Worm (Caenorhabditis elegans) whole organism, L3 larva: ENCODE data around the gene gadr-4.
A peak's percentile ranks its signal among the peaks of the same experiment; 100 is the strongest.

Source experiments
- R02D3.7 ChIP-seq: fragments of 150-350 bp; optimal IDR thresholded peaks from 2 replicates; lab custom pipeline; 2014; ENCODE audit warnings: missing biosample characterization, missing genetic modification characterization
- aly-2 ChIP-seq: fragments of 150-350 bp; optimal IDR thresholded peaks from 2 replicates; lab custom pipeline; 2014; ENCODE audit warnings: missing biosample characterization, missing genetic modification characterization
- ceh-16 ChIP-seq: sonication (generic microtip); optimal IDR thresholded peaks from 2 replicates; lab custom pipeline; 2017; ENCODE audit warnings: missing biosample characterization, missing genetic modification characterization
- ceh-28 ChIP-seq: fragments of 150-350 bp; optimal IDR thresholded peaks from 2 replicates; lab custom pipeline; 2014; ENCODE audit warnings: missing biosample characterization, missing genetic modification reagents, missing genetic modification characterization
- ceh-82 ChIP-seq: fragments of 150-350 bp; optimal IDR thresholded peaks from 2 replicates; lab custom pipeline; 2014; ENCODE audit warnings: missing biosample characterization, missing genetic modification characterization
- ceh-9 ChIP-seq: sonication (generic microtip); optimal IDR thresholded peaks from 2 replicates; lab custom pipeline; 2018; ENCODE audit warnings: missing biosample characterization, missing genetic modification characterization
- egl-27 ChIP-seq: sonication (generic microtip); optimal IDR thresholded peaks from 4 replicates; lab custom pipeline; 2017; ENCODE audit warnings: missing biosample characterization, missing genetic modification reagents, missing genetic modification characterization
- egl-5 ChIP-seq: fragments of 150-350 bp; optimal IDR thresholded peaks from 2 replicates; lab custom pipeline; 2017; ENCODE audit warnings: missing biosample characterization, missing genetic modification reagents, missing genetic modification characterization, inconsistent platforms
- elt-1 ChIP-seq: fragments of 150-350 bp; optimal IDR thresholded peaks from 2 replicates; lab custom pipeline; 2014; ENCODE audit warnings: missing biosample characterization, missing genetic modification characterization
- elt-2 ChIP-seq: sonication (generic microtip); optimal IDR thresholded peaks from 2 replicates; lab custom pipeline; 2016; ENCODE audit warnings: missing genetic modification reagents, mild to moderate bottlenecking, missing genetic modification characterization, missing compliant biosample characterization
- eor-1 ChIP-seq, 2 experiments: fragments of 150-350 bp; optimal IDR thresholded peaks; 2 replicates each; lab custom pipeline; 2014 to 2018; ENCODE audit warnings: missing biosample characterization in 2 of 2, missing genetic modification characterization in 2 of 2
- fkh-10 ChIP-seq: sonication (generic microtip); optimal IDR thresholded peaks from 2 replicates; lab custom pipeline; 2017; ENCODE audit warnings: missing biosample characterization, missing genetic modification reagents, missing genetic modification characterization
- fkh-2 ChIP-seq: fragments of 150-350 bp; optimal IDR thresholded peaks from 2 replicates; lab custom pipeline; 2014; ENCODE audit warnings: missing biosample characterization, missing genetic modification reagents, missing genetic modification characterization
- fos-1 ChIP-seq: fragments of 150-350 bp; optimal IDR thresholded peaks from 2 replicates; lab custom pipeline; 2014; ENCODE audit warnings: missing biosample characterization, missing genetic modification characterization
- hmg-11 ChIP-seq: sonication (generic microtip); optimal IDR thresholded peaks from 2 replicates; lab custom pipeline; 2016; ENCODE audit warnings: missing genetic modification characterization, missing compliant biosample characterization
- jun-1 ChIP-seq: fragments of 150-350 bp; optimal IDR thresholded peaks from 2 replicates; lab custom pipeline; 2014; ENCODE audit warnings: missing biosample characterization, missing genetic modification reagents, missing genetic modification characterization
- lin-15B ChIP-seq: fragments of 150-350 bp; optimal IDR thresholded peaks from 2 replicates; lab custom pipeline; 2014; ENCODE audit warnings: missing biosample characterization, missing genetic modification characterization
- lin-39 ChIP-seq: fragments of 150-350 bp; optimal IDR thresholded peaks from 2 replicates; lab custom pipeline; 2018; ENCODE audit warnings: missing biosample characterization, missing genetic modification reagents, missing genetic modification characterization
- lsy-12 ChIP-seq: sonication (generic microtip); optimal IDR thresholded peaks from 2 replicates; lab custom pipeline; 2016; ENCODE audit warnings: mild to moderate bottlenecking, missing genetic modification characterization, missing compliant biosample characterization
- mdl-1 ChIP-seq: fragments of 150-350 bp; optimal IDR thresholded peaks from 2 replicates; lab custom pipeline; 2014; ENCODE audit warnings: missing biosample characterization, missing genetic modification characterization
- mml-1 ChIP-seq: fragments of 150-350 bp; sonication (generic microtip); optimal IDR thresholded peaks from 3 replicates; lab custom pipeline; 2014; ENCODE audit warnings: missing biosample characterization, missing genetic modification characterization
- nfya-1 ChIP-seq: sonication (generic microtip); optimal IDR thresholded peaks from 2 replicates; lab custom pipeline; 2017; ENCODE audit warnings: missing genetic modification characterization, mild to moderate bottlenecking, missing compliant biosample characterization, antibody characterized with exemption, moderate library complexity; ENCODE audit not compliant: insufficient read depth
- nhr-12 ChIP-seq: fragments of 150-350 bp; optimal IDR thresholded peaks from 2 replicates; lab custom pipeline; 2014; ENCODE audit warnings: missing biosample characterization, missing genetic modification characterization
- nhr-23 ChIP-seq: fragments of 150-350 bp; optimal IDR thresholded peaks from 2 replicates; lab custom pipeline; 2014; ENCODE audit warnings: missing biosample characterization, missing genetic modification reagents, missing genetic modification characterization
- nhr-28 ChIP-seq: fragments of 150-350 bp; optimal IDR thresholded peaks from 2 replicates; lab custom pipeline; 2014; ENCODE audit warnings: missing biosample characterization, missing genetic modification characterization
- nhr-43 ChIP-seq: sonication (generic microtip); optimal IDR thresholded peaks from 2 replicates; lab custom pipeline; 2016; ENCODE audit warnings: mild to moderate bottlenecking, missing genetic modification characterization, missing compliant biosample characterization; ENCODE audit not compliant: poor library complexity, severe bottlenecking
- nhr-67 ChIP-seq: fragments of 150-350 bp; optimal IDR thresholded peaks from 2 replicates; lab custom pipeline; 2014; ENCODE audit warnings: missing biosample characterization, missing genetic modification characterization
- nhr-76 ChIP-seq: fragments of 150-350 bp; sonication (generic microtip); optimal IDR thresholded peaks from 5 replicates; lab custom pipeline; 2014; ENCODE audit warnings: missing biosample characterization, missing genetic modification characterization
- pqm-1 ChIP-seq: fragments of 150-350 bp; optimal IDR thresholded peaks from 2 replicates; lab custom pipeline; 2017; ENCODE audit warnings: missing biosample characterization, missing genetic modification characterization, inconsistent platforms
- sea-2 ChIP-seq: fragments of 150-350 bp; sonication (generic microtip); optimal IDR thresholded peaks from 4 replicates; lab custom pipeline; 2014; ENCODE audit warnings: missing biosample characterization, missing genetic modification reagents, missing genetic modification characterization
- skn-1 ChIP-seq: fragments of 150-350 bp; optimal IDR thresholded peaks from 2 replicates; lab custom pipeline; 2014; ENCODE audit warnings: missing biosample characterization, missing genetic modification characterization
- snpc-4 ChIP-seq: fragments of 150-350 bp; optimal IDR thresholded peaks from 2 replicates; lab custom pipeline; 2014; ENCODE audit warnings: missing biosample characterization, missing genetic modification characterization
- tbx-2 ChIP-seq: sonication (generic microtip); optimal IDR thresholded peaks from 2 replicates; lab custom pipeline; 2016; ENCODE audit warnings: mild to moderate bottlenecking, missing genetic modification characterization, missing compliant biosample characterization
- unc-39 ChIP-seq: sonication (generic microtip); optimal IDR thresholded peaks from 4 replicates; lab custom pipeline; 2017; ENCODE audit warnings: missing biosample characterization, missing genetic modification characterization
- zag-1 ChIP-seq: fragments of 150-350 bp; optimal IDR thresholded peaks from 2 replicates; lab custom pipeline; 2014; ENCODE audit warnings: missing biosample characterization, missing genetic modification characterization
- ztf-11 ChIP-seq: fragments of 150-350 bp; optimal IDR thresholded peaks from 2 replicates; lab custom pipeline; 2014; ENCODE audit warnings: missing biosample characterization, missing genetic modification characterization
- ztf-4 ChIP-seq: fragments of 150-350 bp; optimal IDR thresholded peaks from 2 replicates; lab custom pipeline; 2014; ENCODE audit warnings: missing biosample characterization, missing genetic modification characterization

gadr-4 gene

DNA sequence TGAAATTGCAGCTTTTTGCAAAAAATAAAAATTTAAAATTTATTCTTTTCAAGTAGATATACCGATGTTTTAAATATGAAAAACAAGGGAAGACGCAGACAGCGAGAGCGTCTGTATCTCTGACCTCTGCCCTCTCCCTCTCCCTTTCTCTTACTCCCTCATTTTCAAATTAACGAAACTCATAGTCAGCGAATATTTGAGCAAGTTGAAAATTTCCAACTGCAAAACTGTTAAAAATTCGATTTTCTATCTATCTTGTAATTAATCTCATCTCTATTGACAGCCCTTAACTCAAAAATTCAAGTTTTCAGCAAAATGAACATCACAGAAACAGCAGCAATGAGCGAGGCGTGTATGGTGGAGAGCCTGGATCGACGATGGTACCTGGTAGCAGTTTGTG, 20.4 kb upstream of the gadr-4 start, which contains the start of gene R11F4.2:
Gene R11F4.2 (plus strand): TSS at position 301 of the 400 bp plus-strand sequence.
- TF ChIP-seq ztf-4: no peak
- TF ChIP-seq nhr-76 (tag; lab: Kevin White, UChicago): no peak
- TF ChIP-seq nhr-28 (tag; lab: Kevin White, UChicago): no peak
- no peak for TF ChIP-seq ceh-28 (tag; lab: Kevin White, UChicago)
- TF ChIP-seq fkh-10 (GFP tag; lab: Kevin White, UChicago): no peak
- TF ChIP-seq nhr-67 (tag; lab: Kevin White, UChicago): no peak
- TF ChIP-seq zag-1 (tag; lab: Kevin White, UChicago): no peak
- no peak for TF ChIP-seq hmg-11
- TF ChIP-seq nhr-43 (tag; lab: Kevin White, UChicago): no peak
- no peak for TF ChIP-seq ceh-82 (tag; lab: Kevin White, UChicago)
- no peak for TF ChIP-seq snpc-4
- TF ChIP-seq nhr-23 (tag; lab: Kevin White, UChicago): no peak
- no peak for TF ChIP-seq lin-15B (tag; lab: Kevin White, UChicago)
- TF ChIP-seq sea-2 (GFP tag; lab: Kevin White, UChicago): no peak
- TF ChIP-seq lsy-12 (tag; lab: Kevin White, UChicago): no peak
- TF ChIP-seq elt-2: no peak
- TF ChIP-seq, all 47 proteins: peak for 0

DNA sequence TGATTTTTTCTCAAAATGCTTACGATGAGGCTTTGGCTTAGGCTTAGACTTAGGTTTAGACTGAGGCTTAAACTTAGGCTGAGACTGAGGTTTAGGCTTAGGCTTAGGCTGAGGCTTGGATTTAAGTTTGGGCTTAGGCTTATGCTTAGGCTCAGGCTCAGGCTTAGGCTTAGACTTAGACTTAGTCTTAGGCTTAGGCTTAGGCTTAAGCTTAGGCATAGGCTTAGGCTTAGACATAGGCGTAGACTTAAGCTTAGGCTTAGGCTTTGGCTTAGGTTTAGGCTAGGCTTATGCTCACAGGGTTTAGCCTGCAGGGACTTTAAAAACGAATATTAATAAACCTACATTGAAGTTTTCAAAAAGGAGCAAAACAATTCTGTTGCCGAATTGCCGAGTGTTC, 19.5 kb upstream of the gadr-4 start:
- TF ChIP-seq lsy-12 (tag; lab: Kevin White, UChicago): no peak
- no peak for TF ChIP-seq fos-1 (tag; lab: Kevin White, UChicago)
- TF ChIP-seq ztf-11 (tag; lab: Kevin White, UChicago): no peak
- no peak for TF ChIP-seq snpc-4
- TF ChIP-seq nhr-28 (tag; lab: Kevin White, UChicago): no peak
- no peak for TF ChIP-seq mml-1 (tag; lab: Kevin White, UChicago)
- TF ChIP-seq elt-1: no peak
- no peak for TF ChIP-seq skn-1 (tag; lab: Kevin White, UChicago)
- no peak for TF ChIP-seq nhr-43 (tag; lab: Kevin White, UChicago)
- TF ChIP-seq ceh-28 (tag; lab: Kevin White, UChicago): no peak
- TF ChIP-seq egl-5 (tag; lab: Kevin White, UChicago): no peak
- TF ChIP-seq ceh-9 (tag; lab: Kevin White, UChicago): no peak
- TF ChIP-seq nhr-67 (tag; lab: Kevin White, UChicago): no peak
- no peak for TF ChIP-seq aly-2
- no peak for TF ChIP-seq ceh-16 (tag; lab: Kevin White, UChicago)
- no peak for TF ChIP-seq eor-1 (tag; optimal IDR thresholded peaks at IDR 0.05; lab: Kevin White, UChicago)
- no peak for TF ChIP-seq nhr-12 (tag; lab: Kevin White, UChicago)
- no peak for TF ChIP-seq sea-2 (GFP tag; lab: Kevin White, UChicago)
- no peak for TF ChIP-seq mdl-1 (tag; lab: Kevin White, UChicago)
- TF ChIP-seq R02D3.7: no peak

DNA sequence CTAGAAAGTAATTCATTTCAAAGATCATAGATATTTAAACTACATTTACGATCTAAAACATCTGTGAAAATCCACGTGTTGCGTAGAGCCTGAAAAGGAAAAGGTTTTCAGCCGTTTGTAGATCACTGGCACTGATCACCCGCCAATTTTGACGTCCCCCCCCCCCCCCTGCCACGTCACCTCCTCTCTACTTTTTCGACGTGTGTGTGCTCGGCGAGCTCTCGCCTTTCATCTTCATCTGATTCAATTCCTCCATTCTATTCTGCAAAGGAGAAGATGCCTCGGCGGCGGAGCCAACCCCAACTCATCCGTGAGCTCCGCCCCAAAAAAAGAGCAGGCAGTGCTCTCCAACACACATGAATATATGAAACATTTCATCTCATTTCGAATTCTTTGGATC, 18.8 kb upstream of the gadr-4 start:
- TF ChIP-seq nhr-43 (tag; lab: Kevin White, UChicago) (no peak), fkh-10 (GFP tag; lab: Kevin White, UChicago) (no peak), lin-39 (tag; lab: Kevin White, UChicago) (no peak), fos-1 (tag; lab: Kevin White, UChicago) (no peak), aly-2 (no peak), fkh-2 (tag; lab: Kevin White, UChicago) (no peak), pqm-1 (tag; lab: Kevin White, UChicago) (no peak), ceh-9 (tag; lab: Kevin White, UChicago) (no peak), jun-1 (no peak), nhr-76 (tag; lab: Kevin White, UChicago) (no peak), tbx-2 (tag; lab: Kevin White, UChicago) (no peak), egl-27 (tag; lab: Kevin White, UChicago) (no peak), mdl-1 (tag; lab: Kevin White, UChicago) (no peak), nhr-12 (tag; lab: Kevin White, UChicago) (no peak), elt-2 (no peak), unc-39 (no peak), lin-15B (tag; lab: Kevin White, UChicago) (no peak), eor-1 (tag; optimal IDR thresholded peaks at IDR 0.05; lab: Kevin White, UChicago) (no peak), ztf-11 (tag; lab: Kevin White, UChicago) (no peak), lsy-12 (tag; lab: Kevin White, UChicago) (no peak)

DNA sequence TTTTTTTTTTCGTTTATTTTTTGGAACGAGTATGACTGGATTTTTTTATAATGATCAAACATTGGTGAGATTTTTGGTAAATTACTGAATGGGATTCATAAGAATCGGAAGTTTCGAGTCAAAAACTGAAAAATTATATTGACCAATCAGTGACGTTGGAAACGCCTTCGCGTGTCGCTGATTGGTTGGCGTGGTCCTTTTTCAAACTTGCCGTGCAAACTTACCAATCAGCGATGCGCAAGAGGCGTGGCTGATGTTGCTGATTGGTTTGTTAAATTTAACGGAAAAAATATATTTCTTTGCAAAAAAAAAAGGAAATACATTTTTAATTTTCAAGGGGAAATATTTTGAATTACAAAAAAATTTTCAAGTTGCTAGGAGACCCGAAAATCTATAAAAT, 12.3 kb upstream of the gadr-4 start:
- peak; percentile 83 for TF ChIP-seq nfya-1 (tag; lab: Kevin White, UChicago)
- TF ChIP-seq fkh-10 (GFP tag; lab: Kevin White, UChicago): no peak
